Fruit fly (Drosophila melanogaster): ENCODE results near the gene pch2.

The pch2 gene

dm6 chr3R:8524277-8524676 is 37.3 kb downstream of the pch2 start (continued):
- TF ChIP-seq CG11093 (GFP tag; IDR thresholded peaks at IDR 0.05) (no peak), ttk (GFP tag; IDR thresholded peaks at IDR 0.05) (peak; percentile 23; the same call in 1 of the 2 replicates), CG6683 (GFP tag; optimal IDR thresholded peaks at IDR 0.05) (no peak), Aef1 (GFP tag; IDR thresholded peaks at IDR 0.05) (peak; percentile 18; the same call in 1 of the 3 replicates), Camta (GFP tag; optimal IDR thresholded peaks at IDR 0.05) (no peak), seq (GFP tag; IDR thresholded peaks at IDR 0.05) (no peak), stc (GFP tag; IDR thresholded peaks at IDR 0.05) (no peak), wdn (GFP tag; IDR thresholded peaks at IDR 0.05) (no peak; the same call in 1 of the 2 replicates), MESR4 (GFP tag; optimal IDR thresholded peaks at IDR 0.05) (no peak), Atf3 (GFP tag; optimal IDR thresholded peaks at IDR 0.05) (no peak), CG13894 (tag; optimal IDR thresholded peaks at IDR 0.05) (no peak), CG33557 (GFP tag; optimal IDR thresholded peaks at IDR 0.05) (no peak), CG12769 (tag; optimal IDR thresholded peaks at IDR 0.05) (peak; percentile 77), CG2875 (GFP tag; optimal IDR thresholded peaks at IDR 0.05) (no peak), Vsx1 (GFP tag; optimal IDR thresholded peaks at IDR 0.05) (no peak), CoRest (tag; optimal IDR thresholded peaks at IDR 0.05) (peak; percentile 11), sisA (GFP tag; IDR thresholded peaks at IDR 0.05) (peak; percentile 47; the same call in 1 of the 2 replicates), Meics (GFP tag; optimal IDR thresholded peaks at IDR 0.05) (peak; percentile 39), cg (GFP tag; optimal IDR thresholded peaks at IDR 0.05) (no peak), HLH54F (GFP tag; optimal IDR thresholded peaks at IDR 0.05) (no peak), Sry-β (GFP tag; optimal IDR thresholded peaks at IDR 0.05) (no peak), D19A (tag; optimal IDR thresholded peaks at IDR 0.05) (no peak), CG5245 (GFP tag; optimal IDR thresholded peaks at IDR 0.05) (no peak), CG14014 (GFP tag; IDR thresholded peaks at IDR 0.05) (peak; percentile 60; the same call in 1 of the 2 replicates), dimm (GFP tag; IDR thresholded peaks at IDR 0.05) (no peak), salm (tag; optimal IDR thresholded peaks at IDR 0.05) (no peak), Myb (GFP tag; optimal IDR thresholded peaks at IDR 0.05) (no peak), dm (GFP tag; optimal IDR thresholded peaks at IDR 0.05) (no peak), Atf-2 (GFP tag; optimal IDR thresholded peaks at IDR 0.05) (no peak), Dbx (GFP tag; IDR thresholded peaks at IDR 0.05) (no peak), sd (tag; optimal IDR thresholded peaks at IDR 0.05) (no peak), CG6654 (GFP tag; optimal IDR thresholded peaks at IDR 0.05) (no peak), phol (tag; optimal IDR thresholded peaks at IDR 0.05) (no peak), B-H2 (GFP tag; optimal IDR thresholded peaks at IDR 0.05) (no peak), az2 (GFP tag; optimal IDR thresholded peaks at IDR 0.05) (no peak), abd-A (tag; optimal IDR thresholded peaks at IDR 0.05) (no peak), trem (tag; optimal IDR thresholded peaks at IDR 0.05) (no peak), Spps (tag; optimal IDR thresholded peaks at IDR 0.05) (no peak), CG8924 (tag; optimal IDR thresholded peaks at IDR 0.05) (no peak), CG10654 (GFP tag; optimal IDR thresholded peaks at IDR 0.05) (no peak), sim (GFP tag; IDR thresholded peaks at IDR 0.05) (no peak), CG1529 (GFP tag; optimal IDR thresholded peaks at IDR 0.05) (no peak), hb (GFP tag; IDR thresholded peaks at IDR 0.05; ENCODE audit: partially characterized antibody) (no peak), ind (GFP tag; optimal IDR thresholded peaks at IDR 0.05) (peak; percentile 47), CG43689 (GFP tag; IDR thresholded peaks at IDR 0.05) (no peak), inv (GFP tag; IDR thresholded peaks at IDR 0.05; ENCODE audit: partially characterized antibody) (no peak), da (GFP tag; optimal IDR thresholded peaks at IDR 0.05) (no peak), esg (GFP tag; conservative IDR thresholded peaks at IDR 0.05) (0 out of 2 replicates have a peak, but pooled peaks have one; percentile 5), CG9609 (GFP tag; optimal IDR thresholded peaks at IDR 0.05) (no peak), Dll (GFP tag; IDR thresholded peaks at IDR 0.05; ENCODE audit: partially characterized antibody) (no peak), hbn (GFP tag; IDR thresholded peaks at IDR 0.05; ENCODE audit: partially characterized antibody) (no peak), peb (GFP tag; IDR thresholded peaks at IDR 0.05) (no peak)

All from whole organism, embryonic.